Worm (Caenorhabditis elegans) whole organism, early embryonic: Measurements from ENCODE around the gene sars-2.

ENCODE experiments used
- ama-1 ChIP-seq: fragments of 150-350 bp; optimal IDR thresholded peaks from 2 replicates; lab custom pipeline; 2014
- ceh-13 ChIP-seq: fragments of 200-800 bp; sonication (Bioruptor generic); optimal IDR thresholded peaks from 2 replicates; lab custom pipeline; 2018; ENCODE audit warnings: mild to moderate bottlenecking, missing genetic modification characterization, missing compliant biosample characterization
- ceh-36 ChIP-seq: sonication (generic microtip); optimal IDR thresholded peaks from 2 replicates; lab custom pipeline; 2016; ENCODE audit warnings: missing genetic modification characterization, inconsistent platforms, missing compliant biosample characterization
- flt-1 ChIP-seq: fragments of 200-800 bp; sonication (Bioruptor generic); IDR thresholded peaks from 2 replicates; pipeline ENCODE4 v1.3.6; 2022; ENCODE audit warnings: missing genetic modification characterization, missing compliant biosample characterization
- hmg-4 ChIP-seq: fragments of 200-800 bp; sonication (Bioruptor generic); optimal IDR thresholded peaks from 2 replicates; lab custom pipeline; 2018; ENCODE audit warnings: mild to moderate bottlenecking, missing genetic modification characterization, missing compliant biosample characterization
- hnd-1 ChIP-seq: sonication (generic microtip); optimal IDR thresholded peaks from 2 replicates; lab custom pipeline; 2016; ENCODE audit warnings: missing genetic modification characterization, missing compliant biosample characterization
- tbx-11 ChIP-seq: fragments of 200-800 bp; sonication (Bioruptor generic); IDR thresholded peaks from 2 replicates; pipeline ENCODE4 v1.3.6; 2022; ENCODE audit warnings: missing genetic modification characterization, missing compliant biosample characterization
- tbx-37 ChIP-seq: fragments of 200-800 bp; sonication (Bioruptor generic); conservative IDR thresholded peaks from 2 replicates; pipeline ENCODE4 v1.3.6; 2022; ENCODE audit warnings: missing genetic modification reagents, missing genetic modification characterization, missing compliant biosample characterization
- tra-4 ChIP-seq: sonication (generic microtip); optimal IDR thresholded peaks from 2 replicates; lab custom pipeline; 2017; ENCODE audit warnings: missing genetic modification characterization, missing compliant biosample characterization

DNA sequence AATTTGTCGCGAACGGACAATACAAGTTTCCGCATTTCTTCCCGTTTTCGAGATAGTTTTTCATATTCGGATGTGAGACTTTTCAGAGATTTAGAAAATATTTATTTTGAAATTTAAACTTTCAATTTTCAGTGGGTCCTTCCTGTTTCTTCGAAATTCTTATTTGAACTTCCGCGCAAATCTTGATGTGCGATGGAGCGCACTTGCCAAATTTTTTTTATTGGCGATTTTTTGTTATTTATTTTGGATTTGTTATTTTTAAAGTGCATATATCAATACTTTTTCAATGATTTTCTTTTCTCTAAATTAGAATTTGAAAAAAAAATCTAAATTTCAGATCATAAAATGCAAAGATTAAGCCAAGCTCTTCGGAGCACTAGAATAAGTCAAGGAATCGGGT lies at the start of gene sars-2:
- no peak for TF ChIP-seq ama-1 (lab: Kevin White, UChicago)
- no peak for TF ChIP-seq ceh-13 (GFP tag; lab: Kevin White, UChicago)
- TF ChIP-seq hnd-1 (tag; lab: Kevin White, UChicago), result no peak
- TF ChIP-seq tbx-11, result no peak
- no peak for TF ChIP-seq tra-4 (tag; lab: Kevin White, UChicago)
- no peak for TF ChIP-seq hmg-4 (GFP tag; lab: Kevin White, UChicago)
- no peak for TF ChIP-seq flt-1
- no peak for TF ChIP-seq ceh-36 (tag; lab: Kevin White, UChicago)
- TF ChIP-seq tbx-37 (GFP tag; lab: Robert Waterston, UW), result no peak
